Worm (Caenorhabditis elegans): ENCODE results near the gene F58H1.6.

ce11 chrV:11919639-11920038, 22.8 kb upstream of the F58H1.6 start:
- no peak for TF ChIP-seq hnd-1 (tag; optimal IDR thresholded peaks at IDR 0.05)
- TF ChIP-seq flt-1 (GFP tag; IDR thresholded peaks at IDR 0.05), result no peak
- TF ChIP-seq tbx-11 (GFP tag; IDR thresholded peaks at IDR 0.05), result no peak
- TF ChIP-seq ama-1 (optimal IDR thresholded peaks at IDR 0.05), result no peak
- no peak for TF ChIP-seq aly-1 (tag; optimal IDR thresholded peaks at IDR 0.05)
- no peak for TF ChIP-seq sea-1 (GFP tag; conservative IDR thresholded peaks at IDR 0.05)
- no peak for TF ChIP-seq hmg-4 (GFP tag; optimal IDR thresholded peaks at IDR 0.05)
- no peak for TF ChIP-seq hmbx-1 (tag; optimal IDR thresholded peaks at IDR 0.05)
- no peak for TF ChIP-seq ets-7 (tag; optimal IDR thresholded peaks at IDR 0.05)
- no peak for TF ChIP-seq pes-1 (GFP tag; IDR thresholded peaks at IDR 0.05)
- no peak for TF ChIP-seq scrt-1 (GFP tag; IDR thresholded peaks at IDR 0.05)
- TF ChIP-seq tbx-37 (GFP tag; conservative IDR thresholded peaks at IDR 0.05), result no peak
